Worm (Caenorhabditis elegans) whole organism, mixed stage, embryonic: Measurements from ENCODE around the gene crh-1.

ENCODE experiments used
- bed-3 ChIP-seq: fragments of 200-800 bp; sonication (Bioruptor generic); optimal IDR thresholded peaks from 3 replicates; lab custom pipeline; 2018; ENCODE audit warnings: mild to moderate bottlenecking, missing genetic modification characterization, moderate library complexity, missing compliant biosample characterization
- blmp-1 ChIP-seq: fragments of 150-350 bp; optimal IDR thresholded peaks from 2 replicates; lab custom pipeline; 2014; ENCODE audit warnings: missing biosample characterization, missing genetic modification characterization
- ceh-39 ChIP-seq: fragments of 150-350 bp; optimal IDR thresholded peaks from 2 replicates; lab custom pipeline; 2014; ENCODE audit warnings: missing biosample characterization, missing genetic modification characterization
- elt-3 ChIP-seq: fragments of 150-350 bp; optimal IDR thresholded peaks from 2 replicates; lab custom pipeline; 2014; ENCODE audit warnings: missing biosample characterization, missing genetic modification characterization
- mep-1 ChIP-seq: fragments of 150-350 bp; optimal IDR thresholded peaks from 2 replicates; lab custom pipeline; 2017; ENCODE audit warnings: missing biosample characterization, missing genetic modification reagents, missing genetic modification characterization, inconsistent platforms
- nhr-2 ChIP-seq: fragments of 150-350 bp; optimal IDR thresholded peaks from 2 replicates; lab custom pipeline; 2014; ENCODE audit warnings: missing biosample characterization, missing genetic modification characterization
- tbx-8 ChIP-seq: fragments of 200-800 bp; sonication (Bioruptor generic); optimal IDR thresholded peaks from 2 replicates; lab custom pipeline; 2018; ENCODE audit warnings: mild to moderate bottlenecking, missing genetic modification characterization, moderate library complexity, missing compliant biosample characterization
- unc-39 ChIP-seq: fragments of 150-350 bp; optimal IDR thresholded peaks from 2 replicates; lab custom pipeline; 2014; ENCODE audit warnings: missing biosample characterization, missing genetic modification characterization
- ztf-11 ChIP-seq: fragments of 150-350 bp; optimal IDR thresholded peaks from 2 replicates; lab custom pipeline; 2014; ENCODE audit warnings: missing biosample characterization, missing genetic modification characterization

ce11 chrIII:11726590-11726989, 69.0 kb downstream of the crh-1 start, which contains the start of gene Y41C4A.12:
- TF ChIP-seq ztf-11 (tag; lab: Kevin White, UChicago) (no peak), elt-3 (tag; lab: Kevin White, UChicago) (no peak), unc-39 (tag; lab: Kevin White, UChicago) (no peak), mep-1 (tag; lab: Kevin White, UChicago) (no peak), ceh-39 (tag; lab: Kevin White, UChicago) (no peak), tbx-8 (GFP tag; lab: Kevin White, UChicago) (no peak), blmp-1 (tag; lab: Kevin White, UChicago) (no peak), nhr-2 (no peak), bed-3 (GFP tag; lab: Kevin White, UChicago) (no peak)
